Fruit fly (Drosophila melanogaster) whole organism, embryonic: Measurements from ENCODE around the gene CG8128.
A peak's percentile ranks its signal among the peaks of the same experiment; 100 is the strongest.

Experiments
- B-H2 ChIP-seq: fragments of 200-800 bp; sonication (Bioruptor generic); optimal IDR thresholded peaks from 2 replicates; lab custom pipeline; 2018; ENCODE audit warnings: missing biosample characterization, mild to moderate bottlenecking, missing genetic modification characterization
- Bdp1 ChIP-seq: fragments of 200-800 bp; sonication (Bioruptor generic); optimal IDR thresholded peaks from 3 replicates; lab custom pipeline; 2016; ENCODE audit warnings: missing biosample characterization, missing genetic modification characterization
- Bgb ChIP-seq: fragments of 200-800 bp; sonication (Bioruptor generic); IDR thresholded peaks from 2 replicates; pipeline ENCODE4 v1.3.6; 2022; ENCODE audit warnings: missing biosample characterization, missing genetic modification characterization; ENCODE audit not compliant: partially characterized antibody
- CG11093 ChIP-seq: fragments of 200-800 bp; sonication (Bioruptor generic); IDR thresholded peaks from 3 replicates; pipeline ENCODE4 v1.3.6; 2022; ENCODE audit warnings: missing biosample characterization, missing genetic modification characterization
- CG11560 ChIP-seq: fragments of 200-800 bp; sonication (Bioruptor generic); IDR thresholded peaks from 3 replicates; pipeline ENCODE4 v1.3.6; 2022; ENCODE audit warnings: missing biosample characterization, missing genetic modification characterization
- CG12391 ChIP-seq: fragments of 200-800 bp; sonication (Bioruptor generic); optimal IDR thresholded peaks from 3 replicates; lab custom pipeline; 2018; ENCODE audit warnings: missing biosample characterization, mild to moderate bottlenecking, missing genetic modification characterization, moderate library complexity
- CG2129 ChIP-seq: fragments of 200-800 bp; sonication (Bioruptor generic); IDR thresholded peaks from 2 replicates; pipeline ENCODE4 v1.3.6; 2022; ENCODE audit warnings: missing biosample characterization, missing genetic modification characterization; ENCODE audit not compliant: partially characterized antibody
- CG2678 ChIP-seq: fragments of 200-800 bp; sonication (Bioruptor generic); optimal IDR thresholded peaks from 3 replicates; lab custom pipeline; 2019; ENCODE audit warnings: missing biosample characterization, mild to moderate bottlenecking, missing genetic modification characterization, moderate library complexity
- CG30431 ChIP-seq: fragments of 200-800 bp; sonication (Bioruptor generic); optimal IDR thresholded peaks from 2 replicates; lab custom pipeline; 2017; ENCODE audit warnings: missing biosample characterization, missing genetic modification characterization
- CG32532 ChIP-seq: fragments of 200-800 bp; sonication (Bioruptor generic); IDR thresholded peaks from 2 replicates; pipeline ENCODE4 v1.3.6; 2022; ENCODE audit warnings: missing biosample characterization, missing genetic modification characterization
- CG4424 ChIP-seq: fragments of 200-800 bp; sonication (Bioruptor generic); optimal IDR thresholded peaks from 3 replicates; lab custom pipeline; 2016; ENCODE audit warnings: missing biosample characterization, missing genetic modification characterization
- CG7987 ChIP-seq: fragments of 200-800 bp; sonication (Bioruptor generic); optimal IDR thresholded peaks from 2 replicates; lab custom pipeline; 2018; ENCODE audit warnings: missing biosample characterization, mild to moderate bottlenecking, missing genetic modification characterization, moderate library complexity
- CG8089 ChIP-seq: fragments of 200-800 bp; sonication (Bioruptor generic); optimal IDR thresholded peaks from 3 replicates; lab custom pipeline; 2016; ENCODE audit warnings: missing biosample characterization, missing genetic modification characterization
- CG8281 ChIP-seq: fragments of 200-800 bp; sonication (Bioruptor generic); optimal IDR thresholded peaks from 2 replicates; lab custom pipeline; 2018; ENCODE audit warnings: missing biosample characterization, mild to moderate bottlenecking, missing genetic modification characterization, moderate library complexity
- CG8388 ChIP-seq: fragments of 200-800 bp; sonication (Bioruptor generic); optimal IDR thresholded peaks from 2 replicates; lab custom pipeline; 2019; ENCODE audit warnings: missing biosample characterization, mild to moderate bottlenecking, missing genetic modification characterization, moderate library complexity
- CG9215 ChIP-seq: fragments of 200-800 bp; sonication (Bioruptor generic); IDR thresholded peaks from 2 replicates; pipeline ENCODE4 v1.3.6; 2022; ENCODE audit warnings: missing biosample characterization, missing genetic modification characterization
- CG9437 ChIP-seq: fragments of 200-800 bp; sonication (Bioruptor generic); optimal IDR thresholded peaks from 2 replicates; lab custom pipeline; 2018; ENCODE audit warnings: missing biosample characterization, mild to moderate bottlenecking, missing genetic modification characterization
- CG9609 ChIP-seq: fragments of 200-800 bp; sonication (Bioruptor generic); optimal IDR thresholded peaks from 3 replicates; lab custom pipeline; 2016; ENCODE audit warnings: missing biosample characterization, missing genetic modification characterization
- CG9727 ChIP-seq: fragments of 200-800 bp; sonication (Bioruptor generic); optimal IDR thresholded peaks from 3 replicates; lab custom pipeline; 2017; ENCODE audit warnings: missing biosample characterization, mild to moderate bottlenecking, missing genetic modification characterization
- GATAe ChIP-seq: fragments of 200-800 bp; sonication (Bioruptor generic); conservative IDR thresholded peaks from 2 replicates; pipeline ENCODE4 v1.3.6; 2022; ENCODE audit warnings: missing biosample characterization, missing genetic modification characterization
- HLH3B ChIP-seq: fragments of 200-800 bp; sonication (Bioruptor generic); IDR thresholded peaks from 2 replicates; pipeline ENCODE4 v1.3.6; 2022; ENCODE audit warnings: missing biosample characterization, missing genetic modification characterization
- Jarid2 ChIP-seq: fragments of 200-800 bp; sonication (Bioruptor generic); optimal IDR thresholded peaks from 3 replicates; lab custom pipeline; 2017; ENCODE audit warnings: mild to moderate bottlenecking, missing biosample characterization, missing genetic modification reagents, missing genetic modification characterization
- NFAT ChIP-seq: fragments of 200-800 bp; sonication (Bioruptor generic); IDR thresholded peaks from 2 replicates; pipeline ENCODE4 v1.3.6; 2022; ENCODE audit warnings: missing biosample characterization, missing genetic modification characterization
- Oli ChIP-seq: fragments of 200-800 bp; sonication (Bioruptor generic); optimal IDR thresholded peaks from 2 replicates; lab custom pipeline; 2018; ENCODE audit warnings: missing biosample characterization, mild to moderate bottlenecking, missing genetic modification characterization, moderate library complexity
- PHDP ChIP-seq: fragments of 200-800 bp; sonication (Bioruptor generic); optimal IDR thresholded peaks from 3 replicates; lab custom pipeline; 2018; ENCODE audit warnings: missing biosample characterization, mild to moderate bottlenecking, missing genetic modification characterization, moderate library complexity
- Tbp ChIP-seq: fragments of >200 bp; optimal IDR thresholded peaks from 2 replicates; lab custom pipeline; 2018; ENCODE audit warnings: missing biosample characterization, missing genetic modification characterization
- cato ChIP-seq: fragments of 200-800 bp; sonication (Bioruptor generic); optimal IDR thresholded peaks from 2 replicates; lab custom pipeline; 2016; ENCODE audit warnings: missing biosample characterization, missing genetic modification characterization, borderline replicate concordance
- chm ChIP-seq: fragments of 200-800 bp; sonication (Bioruptor generic); IDR thresholded peaks from 2 replicates; pipeline ENCODE4 v1.3.6; 2022; ENCODE audit warnings: missing biosample characterization, missing genetic modification characterization
- croc ChIP-seq: fragments of 200-800 bp; sonication (Bioruptor generic); conservative IDR thresholded peaks from 3 replicates; pipeline ENCODE4 v1.3.6; 2022; ENCODE audit warnings: missing biosample characterization, missing genetic modification characterization
- ewg ChIP-seq: fragments of 200-800 bp; sonication (Bioruptor generic); optimal IDR thresholded peaks from 3 replicates; lab custom pipeline; 2017; ENCODE audit warnings: mild to moderate bottlenecking, missing biosample characterization, missing genetic modification reagents, missing genetic modification characterization
- fd102C ChIP-seq: fragments of 200-800 bp; sonication (Bioruptor generic); optimal IDR thresholded peaks from 2 replicates; lab custom pipeline; 2018; ENCODE audit warnings: missing biosample characterization, mild to moderate bottlenecking, missing genetic modification characterization, moderate library complexity
- fd3F ChIP-seq: fragments of 200-800 bp; sonication (Bioruptor generic); optimal IDR thresholded peaks from 2 replicates; lab custom pipeline; 2018; ENCODE audit warnings: missing biosample characterization, mild to moderate bottlenecking, missing genetic modification characterization, moderate library complexity
- grau ChIP-seq: fragments of 200-800 bp; optimal IDR thresholded peaks from 3 replicates; lab custom pipeline; 2019; ENCODE audit warnings: missing biosample characterization, mild to moderate bottlenecking, missing genetic modification characterization, moderate library complexity
- hb ChIP-seq: fragments of 200-800 bp; sonication (Bioruptor generic); IDR thresholded peaks from 3 replicates; pipeline ENCODE4 v1.3.6; 2022; ENCODE audit warnings: missing biosample characterization, missing genetic modification characterization; ENCODE audit not compliant: partially characterized antibody
- her ChIP-seq: fragments of 200-800 bp; sonication (Bioruptor generic); optimal IDR thresholded peaks from 2 replicates; lab custom pipeline; 2016; ENCODE audit warnings: missing biosample characterization, missing genetic modification characterization
- insv ChIP-seq, 2 experiments: fragments of 200-800 bp; sonication (Bioruptor generic); optimal IDR thresholded peaks; 3 replicates each; lab custom pipeline; 2016 to 2018; ENCODE audit warnings: missing biosample characterization in 2 of 2, missing genetic modification characterization in 2 of 2
- kay ChIP-seq: fragments of 200-800 bp; sonication (Bioruptor generic); optimal IDR thresholded peaks from 2 replicates; lab custom pipeline; 2016; ENCODE audit warnings: missing biosample characterization, missing genetic modification characterization
- lilli ChIP-seq: fragments of 200-800 bp; sonication (Bioruptor generic); optimal IDR thresholded peaks from 3 replicates; lab custom pipeline; 2016; ENCODE audit warnings: missing biosample characterization, missing genetic modification characterization
- lola ChIP-seq, 3 experiments: fragments of >200 bp in 2 of 3; fragments of 200-800 bp in 1 of 3; sonication (Bioruptor generic) in 1 of 3; optimal IDR thresholded peaks; 2 replicates each; lab custom pipeline; 2017 to 2019; ENCODE audit warnings: missing biosample characterization in 3 of 3, missing genetic modification characterization in 3 of 3, mild to moderate bottlenecking in 1 of 3, moderate library complexity in 1 of 3
- nom ChIP-seq: fragments of 200-800 bp; sonication (Bioruptor generic); optimal IDR thresholded peaks from 2 replicates; lab custom pipeline; 2017; ENCODE audit warnings: missing biosample characterization, missing genetic modification characterization, mild to moderate bottlenecking, moderate library complexity, missing genetic modification reagents
- pnt ChIP-seq: fragments of 200-800 bp; sonication (Bioruptor generic); optimal IDR thresholded peaks from 3 replicates; lab custom pipeline; 2016; ENCODE audit warnings: missing biosample characterization, missing genetic modification characterization
- prd ChIP-seq, 3 experiments: fragments of >200 bp in 2 of 3; fragments of 200-800 bp in 1 of 3; sonication (Bioruptor generic) in 1 of 3; optimal IDR thresholded peaks in 2 of 3; IDR thresholded peaks in 1 of 3; 2 replicates in 2 of 3; 3 replicates in 1 of 3; pipeline versions ENCODE4 v1.3.6 to Lab custom; 2017 to 2022; ENCODE audit warnings: missing biosample characterization in 1 of 3, missing genetic modification characterization in 1 of 3
- pum ChIP-seq: fragments of 200-800 bp; sonication (Bioruptor generic); optimal IDR thresholded peaks from 2 replicates; lab custom pipeline; 2016; ENCODE audit warnings: missing biosample characterization, missing genetic modification characterization
- run ChIP-seq: fragments of 200-800 bp; sonication (Bioruptor generic); optimal IDR thresholded peaks from 3 replicates; lab custom pipeline; 2018; ENCODE audit warnings: missing biosample characterization, mild to moderate bottlenecking, missing genetic modification characterization
- sna ChIP-seq: fragments of 200-800 bp; sonication (Bioruptor generic); IDR thresholded peaks from 2 replicates; pipeline ENCODE4 v1.3.6; 2022; ENCODE audit warnings: missing biosample characterization, missing genetic modification characterization; ENCODE audit not compliant: partially characterized antibody
- sob ChIP-seq: fragments of 200-800 bp; sonication (Bioruptor generic); IDR thresholded peaks from 2 replicates; pipeline ENCODE4 v1.3.6; 2022; ENCODE audit warnings: missing biosample characterization, missing genetic modification characterization
- ssp ChIP-seq: fragments of 200-800 bp; sonication (Bioruptor generic); IDR thresholded peaks from 2 replicates; pipeline ENCODE4 v1.3.6; 2022; ENCODE audit warnings: missing biosample characterization, missing genetic modification characterization
- stc ChIP-seq: fragments of 200-800 bp; sonication (Bioruptor generic); IDR thresholded peaks from 2 replicates; pipeline ENCODE4 v1.3.6; 2022; ENCODE audit warnings: missing biosample characterization, missing genetic modification characterization
- trem ChIP-seq: fragments of 200-800 bp; optimal IDR thresholded peaks from 3 replicates; lab custom pipeline; 2019; ENCODE audit warnings: missing biosample characterization, mild to moderate bottlenecking, missing genetic modification characterization, moderate library complexity

Gene CG8128

DNA sequence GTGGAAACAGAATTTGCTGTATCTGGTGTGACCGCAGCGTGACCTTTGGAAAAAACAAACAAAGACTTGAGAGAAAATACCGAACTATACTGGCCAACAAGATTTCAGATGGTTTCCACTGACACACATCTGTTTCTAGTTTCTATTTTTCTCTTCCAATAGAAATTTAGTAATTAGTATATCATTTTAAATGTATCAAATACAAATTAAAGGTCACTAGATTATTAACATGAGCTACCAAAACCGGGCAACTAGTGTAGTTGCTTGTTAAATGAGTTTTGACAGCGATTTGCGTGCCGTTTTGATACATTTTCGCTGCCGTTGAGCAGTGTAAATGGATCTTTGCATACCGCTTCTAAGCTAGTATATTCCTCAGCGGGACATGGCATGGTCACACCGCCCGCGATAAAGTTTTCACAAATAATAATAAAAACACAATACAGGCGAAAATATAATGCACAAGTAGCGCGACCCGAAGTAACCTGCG is 6.5 kb downstream of the CG8128 start, which contains the start of the genes Pis and Hap40 (continued):
- TF ChIP-seq Bdp1 (no peak), trem (tag; lab: Kevin White, UChicago) (peak; percentile 58), her (GFP tag; lab: Kevin White, UChicago) (no peak), Bgb (GFP tag; lab: Robert Waterston, UW) (no peak), sna (GFP tag; lab: Robert Waterston, UW) (no peak), CG9437 (GFP tag; lab: Kevin White, UChicago) (peak; percentile 49), PHDP (tag; lab: Kevin White, UChicago) (peak; percentile 66), insv (GFP tag; optimal IDR thresholded peaks at IDR 0.05; lab: Kevin White, UChicago) (peak in 1 of 2 experiments; percentile 49), croc (GFP tag; lab: Robert Waterston, UW) (peak; percentile 70; the same call in 2 of the 3 replicates), CG9609 (GFP tag; lab: Kevin White, UChicago) (peak; percentile 20), CG32532 (GFP tag; lab: Robert Waterston, UW) (peak; percentile 76), CG4424 (GFP tag; lab: Kevin White, UChicago) (peak; percentile 56), B-H2 (GFP tag; lab: Kevin White, UChicago) (peak; percentile 53), CG8281 (tag; lab: Kevin White, UChicago) (peak; percentile 37), pum (GFP tag; lab: Kevin White, UChicago) (peak; percentile 49), lola (GFP tag; optimal IDR thresholded peaks at IDR 0.05; lab: Kevin White, UChicago) (peak in 1 of 3 experiments; percentile 77), prd (optimal IDR thresholded peaks at IDR 0.05; lab: Kevin White, UChicago) (no peak), prd (GFP tag; IDR thresholded peaks at IDR 0.05; lab: Robert Waterston, UW) (peak; percentile 81), CG2678 (peak; percentile 80), sob (GFP tag; lab: Robert Waterston, UW) (peak; percentile 68; the same call in 1 of the 2 replicates), chm (GFP tag; lab: Robert Waterston, UW) (no peak), CG8089 (no peak), fd3F (GFP tag; lab: Kevin White, UChicago) (peak; percentile 73), nom (GFP tag; lab: Kevin White, UChicago) (no peak), CG7987 (GFP tag; lab: Kevin White, UChicago) (no peak), stc (GFP tag; lab: Robert Waterston, UW) (no peak), ewg (peak; percentile 40), pnt (GFP tag; lab: Kevin White, UChicago) (peak; percentile 73), NFAT (GFP tag; lab: Robert Waterston, UW) (peak; percentile 66), run (tag; lab: Kevin White, UChicago) (no peak), kay (GFP tag; lab: Kevin White, UChicago) (peak; percentile 16), Tbp (GFP tag; lab: Kevin White, UChicago) (no peak), CG9727 (GFP tag; lab: Kevin White, UChicago) (peak; percentile 67), CG12391 (peak; percentile 81), CG11093 (peak; percentile 76; the same call in 2 of the 3 replicates), grau (tag; lab: Kevin White, UChicago) (peak; percentile 84), ssp (GFP tag; lab: Robert Waterston, UW) (peak; percentile 94), Oli (tag; lab: Kevin White, UChicago) (peak; percentile 64), CG9215 (GFP tag; lab: Robert Waterston, UW) (peak; percentile 82), GATAe (no peak; the same call in 1 of the 2 replicates), CG8388 (GFP tag; lab: Kevin White, UChicago) (peak; percentile 56), CG30431 (GFP tag; lab: Kevin White, UChicago) (peak; percentile 53), hb (GFP tag; lab: Robert Waterston, UW) (no peak), cato (GFP tag; lab: Kevin White, UChicago) (peak; percentile 46), CG11560 (tag; lab: Robert Waterston, UW) (peak; percentile 65; the same call in 2 of the 3 replicates), CG2129 (GFP tag; lab: Robert Waterston, UW) (no peak), Jarid2 (GFP tag; lab: Kevin White, UChicago) (no peak), fd102C (no peak), lilli (GFP tag; lab: Kevin White, UChicago) (peak; percentile 77), HLH3B (GFP tag; lab: Robert Waterston, UW) (peak; percentile 49; the same call in 1 of the 2 replicates)
